Worm (Caenorhabditis elegans): ENCODE measurements around the gene rol-6.

DNA sequence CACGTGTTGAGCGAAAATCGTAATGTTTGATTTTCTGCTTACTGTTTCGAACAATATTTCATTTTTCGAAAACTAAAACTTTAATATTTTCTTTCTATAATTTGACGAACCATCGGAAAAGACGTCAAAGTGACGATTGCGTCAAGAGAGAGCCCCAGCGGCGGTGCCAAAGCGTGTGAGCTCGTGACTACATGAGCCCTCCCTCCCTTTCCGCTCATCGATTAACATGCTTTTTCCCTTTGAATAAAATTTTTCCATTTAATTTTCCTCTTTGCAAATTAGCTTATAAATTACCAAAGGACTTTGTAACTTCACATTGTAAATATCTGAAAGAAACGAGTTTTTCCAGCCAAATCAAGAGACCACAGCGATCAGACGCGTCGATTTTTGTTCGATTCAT, 10.1 kb downstream of the rol-6 start:
- TF ChIP-seq pax-1 (tag; optimal IDR thresholded peaks at IDR 0.05) (no peak), pha-4 (tag; optimal IDR thresholded peaks at IDR 0.05) (no peak), unc-55 (GFP tag; optimal IDR thresholded peaks at IDR 0.05) (no peak), ceh-22 (tag; optimal IDR thresholded peaks at IDR 0.05) (no peak), hlh-15 (tag; optimal IDR thresholded peaks at IDR 0.05) (no peak), ets-4 (tag; optimal IDR thresholded peaks at IDR 0.05) (no peak), ttx-3 (tag; optimal IDR thresholded peaks at IDR 0.05) (no peak), ceh-45 (GFP tag; IDR thresholded peaks at IDR 0.05) (no peak), fkh-10 (GFP tag; optimal IDR thresholded peaks at IDR 0.05) (no peak), elt-2 (tag; optimal IDR thresholded peaks at IDR 0.05) (no peak), ama-1 (optimal IDR thresholded peaks at IDR 0.05) (no peak), madf-2 (tag; optimal IDR thresholded peaks at IDR 0.05) (no peak)

All from whole organism, late embryonic.